Fruit fly (Drosophila melanogaster): ENCODE results near the gene crq.

crq gene

DNA sequence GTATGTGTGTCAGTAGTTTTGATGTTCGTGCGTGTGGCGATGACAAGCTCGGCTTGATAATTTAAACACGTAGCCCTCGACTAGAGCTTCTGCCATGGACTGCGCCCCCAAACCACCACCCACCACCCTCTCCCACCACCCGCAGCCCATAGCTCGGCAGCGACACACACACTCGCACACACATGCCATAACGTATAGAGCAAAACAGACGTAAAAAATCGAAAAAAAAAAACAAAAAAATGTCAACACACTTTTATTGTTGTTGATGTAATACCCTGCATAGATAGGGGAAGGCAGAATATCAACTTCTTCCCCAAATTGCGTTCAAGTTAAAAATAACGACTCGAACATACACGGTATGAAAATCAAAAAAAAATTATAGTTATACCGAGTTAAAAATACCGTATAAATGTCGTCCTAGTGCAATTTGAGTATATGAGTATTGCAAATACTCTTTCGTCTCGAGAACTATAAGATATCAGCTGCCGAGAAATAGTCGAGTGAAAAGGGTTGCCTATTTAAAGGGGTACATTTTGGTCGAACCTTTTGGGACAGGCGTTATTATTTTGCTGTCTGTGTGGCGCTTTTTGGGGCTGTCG lies 17.6 kb upstream of the crq start (continued):
- TF ChIP-seq topi (GFP tag; optimal IDR thresholded peaks at IDR 0.05) (peak; percentile 42), achi (GFP tag; optimal IDR thresholded peaks at IDR 0.05) (peak; percentile 39), CG7368 (GFP tag; optimal IDR thresholded peaks at IDR 0.05) (no peak), CG8319 (GFP tag; optimal IDR thresholded peaks at IDR 0.05) (no peak), fd59A (GFP tag; optimal IDR thresholded peaks at IDR 0.05) (no peak), Hr39 (GFP tag; optimal IDR thresholded peaks at IDR 0.05) (peak; percentile 71), CG6163 (GFP tag; IDR thresholded peaks at IDR 0.05) (peak; percentile 29; the same call in 1 of the 3 replicates), CG8632 (GFP tag; optimal IDR thresholded peaks at IDR 0.05) (no peak), Gug (GFP tag; IDR thresholded peaks at IDR 0.05) (peak; percentile 20; the same call in 1 of the 2 replicates), salr (GFP tag; optimal IDR thresholded peaks at IDR 0.05) (peak in 1 of 2 experiments; percentile 60), svp (GFP tag) (peak; percentile 86), Met (GFP tag; optimal IDR thresholded peaks at IDR 0.05) (peak; percentile 62), fd85E (GFP tag; optimal IDR thresholded peaks at IDR 0.05) (peak; percentile 11)

DNA sequence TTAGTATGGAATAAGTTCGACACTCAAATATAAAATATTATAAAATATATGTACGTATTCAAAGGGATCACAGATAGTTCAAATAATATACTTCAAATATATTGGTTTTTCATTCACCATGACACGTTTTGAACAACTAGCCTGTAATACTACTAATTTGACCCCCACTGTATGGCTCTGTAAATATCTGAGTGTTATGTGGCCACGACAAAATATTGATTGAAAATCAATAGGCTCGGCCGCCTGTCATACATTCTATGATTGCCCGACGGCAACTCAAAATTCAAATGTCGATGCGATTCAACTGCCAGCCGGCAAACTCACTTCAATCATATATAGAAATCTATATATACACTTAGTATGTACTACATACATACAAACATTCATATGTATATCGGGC lies 17.1 kb upstream of the crq start:
- TF ChIP-seq esn (GFP tag; optimal IDR thresholded peaks at IDR 0.05) (no peak), Hr39 (GFP tag; optimal IDR thresholded peaks at IDR 0.05) (no peak), spab (GFP tag; optimal IDR thresholded peaks at IDR 0.05) (no peak), OdsH (GFP tag; optimal IDR thresholded peaks at IDR 0.05) (no peak), CG8119 (GFP tag; IDR thresholded peaks at IDR 0.05) (no peak), CG8319 (GFP tag; optimal IDR thresholded peaks at IDR 0.05) (no peak), eg (GFP tag; IDR thresholded peaks at IDR 0.05) (no peak), CG4318 (GFP tag; optimal IDR thresholded peaks at IDR 0.05) (no peak), Smox (GFP tag; optimal IDR thresholded peaks at IDR 0.05) (no peak), vri (GFP tag; optimal IDR thresholded peaks at IDR 0.05) (no peak), Met (GFP tag; optimal IDR thresholded peaks at IDR 0.05) (no peak), lz (GFP tag; optimal IDR thresholded peaks at IDR 0.05) (no peak), Eip75B (GFP tag; optimal IDR thresholded peaks at IDR 0.05) (no peak), Gug (GFP tag; IDR thresholded peaks at IDR 0.05) (no peak)

DNA sequence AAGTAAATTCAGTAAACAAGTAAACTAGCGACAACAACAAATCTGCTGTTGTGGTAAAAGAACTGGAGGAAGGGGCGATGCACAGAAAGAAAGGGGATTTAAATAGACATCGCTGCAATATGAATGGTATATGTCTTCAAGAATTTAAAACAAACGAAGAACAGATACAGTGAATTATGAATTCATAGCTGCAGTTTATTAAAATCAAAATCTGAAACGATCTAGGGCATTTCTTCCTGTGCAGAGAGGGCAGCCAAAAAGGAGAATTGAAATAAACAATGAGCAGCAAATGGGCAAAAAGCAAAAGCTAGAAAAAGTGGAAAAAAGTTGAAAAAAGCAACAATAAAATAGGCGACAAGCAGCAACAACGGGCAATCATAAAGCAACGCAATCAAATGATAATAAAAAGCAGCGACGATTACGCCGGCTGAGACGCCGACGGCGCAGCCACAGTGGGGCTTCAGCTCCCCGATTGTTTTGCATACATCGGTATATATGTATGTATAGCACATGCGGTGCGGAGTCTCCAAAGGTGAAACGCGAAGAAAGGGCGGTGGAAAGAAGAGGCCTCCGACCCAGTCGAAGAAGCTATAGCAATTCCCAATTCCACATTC lies 16.0 kb upstream of the crq start:
- TF ChIP-seq CG11902 (GFP tag; optimal IDR thresholded peaks at IDR 0.05) (no peak), spab (GFP tag; optimal IDR thresholded peaks at IDR 0.05) (peak; percentile 15), CG3919 (GFP tag; optimal IDR thresholded peaks at IDR 0.05) (peak; percentile 56), Sox14 (GFP tag; optimal IDR thresholded peaks at IDR 0.05) (peak; percentile 72), CG34406 (GFP tag; optimal IDR thresholded peaks at IDR 0.05) (peak; percentile 19), svp (GFP tag) (peak; percentile 78), Hr4 (GFP tag; optimal IDR thresholded peaks at IDR 0.05) (peak; percentile 88), CG10631 (GFP tag; optimal IDR thresholded peaks at IDR 0.05) (peak; percentile 38), Eip75B (GFP tag; optimal IDR thresholded peaks at IDR 0.05) (peak; percentile 34), Eip78C (GFP tag) (peak; percentile 87), Smox (GFP tag; optimal IDR thresholded peaks at IDR 0.05) (peak; percentile 19), Ets21C (GFP tag; optimal IDR thresholded peaks at IDR 0.05) (no peak), Hr38 (GFP tag; optimal IDR thresholded peaks at IDR 0.05) (no peak), Sox102F (GFP tag; optimal IDR thresholded peaks at IDR 0.05) (peak; percentile 29), fd59A (GFP tag; optimal IDR thresholded peaks at IDR 0.05) (no peak), topi (GFP tag; optimal IDR thresholded peaks at IDR 0.05) (peak; percentile 37), ss (GFP tag; optimal IDR thresholded peaks at IDR 0.05) (no peak), CG16779 (tag; optimal IDR thresholded peaks at IDR 0.05) (peak; percentile 63), lz (GFP tag; optimal IDR thresholded peaks at IDR 0.05) (peak; percentile 49), cyc (GFP tag; optimal IDR thresholded peaks at IDR 0.05) (peak; percentile 35), Sox15 (GFP tag; optimal IDR thresholded peaks at IDR 0.05) (no peak), vri (GFP tag; optimal IDR thresholded peaks at IDR 0.05) (peak; percentile 80), CG10669 (GFP tag; optimal IDR thresholded peaks at IDR 0.05) (peak; percentile 13), CG4318 (GFP tag; optimal IDR thresholded peaks at IDR 0.05) (peak; percentile 69), CG15336 (GFP tag; IDR thresholded peaks at IDR 0.05) (peak; percentile 84), CG6163 (GFP tag; IDR thresholded peaks at IDR 0.05) (peak; percentile 81), CG1621 (tag; optimal IDR thresholded peaks at IDR 0.05) (peak; percentile 31), dac (GFP tag; optimal IDR thresholded peaks at IDR 0.05) (peak; percentile 75), CG6276 (GFP tag; optimal IDR thresholded peaks at IDR 0.05) (peak; percentile 88), Lpt (GFP tag; optimal IDR thresholded peaks at IDR 0.05) (peak; percentile 65), CG6792 (GFP tag; optimal IDR thresholded peaks at IDR 0.05) (peak; percentile 40), fd85E (GFP tag; optimal IDR thresholded peaks at IDR 0.05) (no peak), fkh (GFP tag; optimal IDR thresholded peaks at IDR 0.05) (no peak)

All from whole organism, prepupa.